Fruit fly (Drosophila melanogaster) whole organism, pupa: ENCODE results near the gene Nlg4.

Experiments
- CG10348 ChIP-seq: fragments of 200-800 bp; sonication (Bioruptor generic); IDR thresholded peaks from 2 replicates; pipeline ENCODE4 v1.3.6; 2022; ENCODE audit warnings: missing biosample characterization, missing genetic modification characterization
- CG12605 ChIP-seq: fragments of 200-800 bp; sonication (Bioruptor generic); IDR thresholded peaks from 2 replicates; pipeline ENCODE4 v1.3.6; 2022; ENCODE audit warnings: missing biosample characterization, missing genetic modification characterization
- CG13204 ChIP-seq: fragments of 200-800 bp; sonication (Bioruptor generic); optimal IDR thresholded peaks from 2 replicates; lab custom pipeline; 2018; ENCODE audit warnings: missing biosample characterization, mild to moderate bottlenecking, missing genetic modification characterization, moderate library complexity
- CG14655 ChIP-seq: fragments of 200-800 bp; sonication (Bioruptor generic); optimal IDR thresholded peaks from 3 replicates; lab custom pipeline; 2017; ENCODE audit warnings: mild to moderate bottlenecking, missing biosample characterization, missing genetic modification reagents, missing genetic modification characterization
- CG15710 ChIP-seq: fragments of 200-800 bp; sonication (Bioruptor generic); optimal IDR thresholded peaks from 2 replicates; lab custom pipeline; 2018; ENCODE audit warnings: missing biosample characterization, mild to moderate bottlenecking, missing genetic modification characterization, moderate library complexity
- CG17806 ChIP-seq: fragments of 200-800 bp; sonication (Bioruptor generic); optimal IDR thresholded peaks from 2 replicates; lab custom pipeline; 2018; ENCODE audit warnings: missing biosample characterization, mild to moderate bottlenecking, missing genetic modification characterization, moderate library complexity
- CG32121 ChIP-seq: fragments of 200-800 bp; sonication (Bioruptor generic); IDR thresholded peaks from 2 replicates; pipeline ENCODE4 v1.3.6; 2022; ENCODE audit warnings: missing biosample characterization, missing genetic modification characterization
- CG34367 ChIP-seq: fragments of 200-800 bp; sonication (Bioruptor generic); optimal IDR thresholded peaks from 2 replicates; lab custom pipeline; 2018; ENCODE audit warnings: missing biosample characterization, mild to moderate bottlenecking, missing genetic modification characterization
- CG4496 ChIP-seq: fragments of 200-800 bp; sonication (Bioruptor generic); IDR thresholded peaks from 3 replicates; pipeline ENCODE4 v1.3.6; 2022; ENCODE audit warnings: missing biosample characterization, missing genetic modification characterization
- CG8159 ChIP-seq: fragments of 200-800 bp; sonication (Bioruptor generic); optimal IDR thresholded peaks from 3 replicates; lab custom pipeline; 2018; ENCODE audit warnings: missing biosample characterization, mild to moderate bottlenecking, missing genetic modification characterization, moderate library complexity
- CG8301 ChIP-seq: fragments of 200-800 bp; sonication (Bioruptor generic); optimal IDR thresholded peaks from 2 replicates; lab custom pipeline; 2018; ENCODE audit warnings: missing biosample characterization, mild to moderate bottlenecking, missing genetic modification characterization
- CG9948 ChIP-seq: fragments of 200-800 bp; sonication (Bioruptor generic); optimal IDR thresholded peaks from 2 replicates; lab custom pipeline; 2018; ENCODE audit warnings: missing biosample characterization, mild to moderate bottlenecking, missing genetic modification characterization, moderate library complexity
- D1 ChIP-seq: fragments of 200-800 bp; sonication (Bioruptor generic); optimal IDR thresholded peaks from 2 replicates; lab custom pipeline; 2018; ENCODE audit warnings: missing biosample characterization, mild to moderate bottlenecking, missing genetic modification characterization, moderate library complexity
- EcR ChIP-seq: fragments of 200-800 bp; sonication (Bioruptor generic); optimal IDR thresholded peaks from 3 replicates; lab custom pipeline; 2019; ENCODE audit warnings: missing biosample characterization, missing genetic modification characterization, mild to moderate bottlenecking, moderate library complexity, missing genetic modification reagents
- Ets98B ChIP-seq: fragments of 200-800 bp; sonication (Bioruptor generic); IDR thresholded peaks from 2 replicates; pipeline ENCODE4 v1.3.6; 2022; ENCODE audit warnings: missing biosample characterization, missing genetic modification characterization
- Pif1A ChIP-seq: fragments of 200-800 bp; sonication (Bioruptor generic); optimal IDR thresholded peaks from 3 replicates; lab custom pipeline; 2016; ENCODE audit warnings: missing biosample characterization, missing genetic modification characterization
- Pif1B ChIP-seq: fragments of 200-800 bp; sonication (Bioruptor generic); optimal IDR thresholded peaks from 3 replicates; lab custom pipeline; 2016; ENCODE audit warnings: missing biosample characterization, missing genetic modification characterization
- Snoo ChIP-seq: fragments of 200-800 bp; sonication (Bioruptor generic); optimal IDR thresholded peaks from 3 replicates; lab custom pipeline; 2017; ENCODE audit warnings: missing biosample characterization, mild to moderate bottlenecking, missing genetic modification characterization, inconsistent platforms
- fd96Ca ChIP-seq: fragments of 200-800 bp; sonication (Bioruptor generic); IDR thresholded peaks from 3 replicates; pipeline ENCODE4 v1.3.6; 2022; ENCODE audit warnings: missing biosample characterization, missing genetic modification characterization
- gl ChIP-seq: fragments of 200-800 bp; sonication (Bioruptor generic); optimal IDR thresholded peaks from 2 replicates; lab custom pipeline; 2018; ENCODE audit warnings: missing biosample characterization, mild to moderate bottlenecking, missing genetic modification characterization
- rn ChIP-seq: fragments of 200-800 bp; sonication (Bioruptor generic); IDR thresholded peaks from 2 replicates; pipeline ENCODE4 v1.3.6; 2022; ENCODE audit warnings: missing biosample characterization, missing genetic modification characterization

Gene Nlg4

DNA sequence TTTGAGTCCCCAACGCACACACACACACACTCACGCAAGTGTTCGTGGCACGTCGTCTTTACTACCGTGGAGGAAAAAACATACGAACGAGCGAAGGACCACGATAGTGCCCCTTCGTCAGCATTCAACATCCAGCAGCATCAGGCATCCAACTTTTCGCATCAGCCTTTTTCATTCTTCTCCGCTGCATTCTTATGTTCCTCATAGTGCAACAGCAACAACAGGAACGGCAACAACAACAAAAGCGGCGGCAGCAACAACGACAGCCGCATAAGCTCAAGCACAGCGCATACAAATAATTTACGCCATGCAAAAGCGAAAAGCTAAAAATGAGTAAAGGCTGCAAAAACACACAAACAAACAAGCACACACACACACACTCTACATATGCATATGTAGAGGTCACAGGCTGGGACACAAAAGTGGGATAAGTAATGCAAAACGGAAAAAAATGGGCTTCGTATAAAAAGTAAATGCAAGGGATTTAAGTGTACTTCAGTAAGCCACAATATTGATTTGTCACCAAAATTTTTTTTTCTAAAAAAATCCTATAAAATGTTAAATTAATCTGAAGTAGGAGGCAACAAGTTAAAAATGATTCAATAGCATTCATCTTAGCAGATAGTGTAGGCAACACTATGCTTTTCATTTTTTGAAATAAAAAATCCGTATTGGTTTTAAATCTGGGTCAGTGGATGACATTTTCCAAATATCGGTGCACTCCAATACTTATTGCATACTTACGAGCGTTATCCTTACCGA, 78.3 kb downstream of the Nlg4 start:
- TF ChIP-seq CG9948 (tag; lab: Kevin White, UChicago) (peak; percentile 56), CG8159 (tag; lab: Kevin White, UChicago) (peak; percentile 61), CG4496 (GFP tag; lab: Robert Waterston, UW) (peak; percentile 28; the same call in 1 of the 3 replicates), Ets98B (peak; percentile 53; the same call in 1 of the 2 replicates), CG8301 (peak; percentile 33), CG10348 (no peak), CG13204 (peak; percentile 26), fd96Ca (GFP tag; lab: Robert Waterston, UW) (peak; percentile 38; the same call in 2 of the 3 replicates), CG32121 (GFP tag; lab: Robert Waterston, UW) (no peak), CG34367 (tag; lab: Kevin White, UChicago) (peak; percentile 21), CG12605 (GFP tag; lab: Robert Waterston, UW) (no peak), CG14655 (GFP tag; lab: Kevin White, UChicago) (peak; percentile 77), CG15710 (tag; lab: Kevin White, UChicago) (peak; percentile 46), rn (GFP tag; lab: Robert Waterston, UW) (no peak), CG17806 (peak; percentile 24), gl (tag; lab: Kevin White, UChicago) (no peak), EcR (GFP tag; lab: Kevin White, UChicago) (peak; percentile 79), Pif1A (peak; percentile 41), Snoo (tag; lab: Kevin White, UChicago) (peak; percentile 24), D1 (tag; lab: Kevin White, UChicago) (no peak), Pif1B (GFP tag; lab: Kevin White, UChicago) (no peak)
- TF ChIP-seq, all 21 proteins: peak for 14

DNA sequence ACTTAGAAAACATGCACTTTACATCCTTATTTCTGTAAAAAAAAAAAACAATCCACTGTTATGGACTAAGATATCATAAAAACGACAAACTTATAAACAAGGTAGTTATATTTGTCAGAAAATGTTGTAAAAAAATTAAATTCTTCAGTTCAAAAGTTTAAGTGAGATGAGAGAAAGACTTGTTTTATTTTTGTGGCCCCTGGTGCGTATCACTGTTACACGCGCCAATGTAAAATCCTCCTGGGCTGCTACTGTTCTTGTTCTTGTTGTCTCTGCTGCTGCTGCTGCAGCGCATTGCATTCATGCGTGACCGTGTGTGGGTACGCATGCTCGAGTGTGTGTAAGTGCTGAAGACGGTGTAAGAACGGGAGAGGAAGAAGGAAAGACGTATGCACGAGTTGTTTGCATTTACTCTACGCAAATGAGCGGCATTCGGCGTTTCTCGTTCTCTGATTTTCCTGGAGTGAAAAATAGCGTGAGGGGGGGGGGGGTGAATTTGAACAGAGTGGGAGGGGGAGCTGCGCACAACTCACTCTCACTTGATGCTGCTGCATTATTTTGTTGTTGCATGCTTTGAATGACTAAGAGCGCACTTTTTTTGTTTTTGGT, 79.0 kb downstream of the Nlg4 start:
- TF ChIP-seq CG9948 (tag; lab: Kevin White, UChicago) (no peak), CG8159 (tag; lab: Kevin White, UChicago) (peak; percentile 26), CG32121 (GFP tag; lab: Robert Waterston, UW) (0 out of 2 replicates have a peak, but pooled peaks have one; percentile 8), EcR (GFP tag; lab: Kevin White, UChicago) (no peak), CG12605 (GFP tag; lab: Robert Waterston, UW) (no peak; the same call in 1 of the 2 replicates), CG14655 (GFP tag; lab: Kevin White, UChicago) (peak; percentile 44), CG8301 (no peak), Ets98B (peak; percentile 4; the same call in 1 of the 2 replicates), Snoo (tag; lab: Kevin White, UChicago) (no peak), CG34367 (tag; lab: Kevin White, UChicago) (no peak), CG15710 (tag; lab: Kevin White, UChicago) (peak; percentile 17), gl (tag; lab: Kevin White, UChicago) (no peak), CG10348 (no peak), CG13204 (peak; percentile 47), fd96Ca (GFP tag; lab: Robert Waterston, UW) (peak; percentile 40; the same call in 1 of the 3 replicates)

DNA sequence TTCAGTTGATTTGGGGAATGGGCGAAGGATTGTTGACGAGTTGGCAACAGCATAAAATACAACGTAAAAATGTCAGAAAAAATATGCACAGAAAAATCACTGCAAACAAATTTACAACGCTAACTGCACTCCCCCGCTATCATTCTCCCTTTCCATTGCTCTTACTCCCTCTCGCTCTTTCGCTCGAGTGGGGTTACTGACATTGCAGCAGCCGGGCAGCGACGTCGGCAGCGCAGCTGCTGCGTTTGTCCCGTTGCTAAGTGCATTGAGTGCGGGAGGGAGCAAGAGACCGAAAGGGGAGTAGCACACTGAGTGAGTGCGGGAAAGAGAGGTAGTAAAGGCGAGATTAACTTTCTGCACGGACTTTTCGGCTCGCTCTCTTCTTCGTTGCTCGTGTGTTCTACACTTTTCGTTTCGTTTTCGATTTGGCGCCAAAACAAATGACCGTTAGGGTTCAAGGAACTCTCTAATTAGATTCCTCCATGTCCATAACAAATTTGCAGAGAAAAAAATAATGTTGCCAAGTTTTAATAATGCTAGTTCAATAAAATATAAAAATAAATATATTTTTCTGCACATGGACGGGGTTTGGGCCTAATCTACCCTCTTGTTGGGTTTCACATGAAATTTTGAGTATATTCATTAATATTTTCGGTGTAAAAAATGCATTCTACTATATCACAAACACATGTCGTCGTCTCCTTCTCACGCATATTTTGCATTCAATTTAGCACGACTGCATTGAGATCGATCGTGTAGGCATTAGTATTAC, 79.7 kb downstream of the Nlg4 start:
- TF ChIP-seq CG9948 (tag; lab: Kevin White, UChicago) (peak; percentile 72), Snoo (tag; lab: Kevin White, UChicago) (peak; percentile 3), CG12605 (GFP tag; lab: Robert Waterston, UW) (peak; percentile 65; the same call in 1 of the 2 replicates), fd96Ca (GFP tag; lab: Robert Waterston, UW) (peak; percentile 45; the same call in 1 of the 3 replicates), CG17806 (peak; percentile 68), CG13204 (peak; percentile 27), EcR (GFP tag; lab: Kevin White, UChicago) (peak; percentile 99), Pif1A (peak; percentile 67), CG34367 (tag; lab: Kevin White, UChicago) (peak; percentile 53), rn (GFP tag; lab: Robert Waterston, UW) (peak; percentile 31; the same call in 1 of the 2 replicates), Ets98B (peak; percentile 76), CG10348 (0 out of 2 replicates have a peak, but pooled peaks have one; percentile 31), CG4496 (GFP tag; lab: Robert Waterston, UW) (peak; percentile 85), Pif1B (GFP tag; lab: Kevin White, UChicago) (peak; percentile 67), gl (tag; lab: Kevin White, UChicago) (no peak), CG15710 (tag; lab: Kevin White, UChicago) (peak; percentile 37), D1 (tag; lab: Kevin White, UChicago) (no peak), CG14655 (GFP tag; lab: Kevin White, UChicago) (peak; percentile 87), CG8159 (tag; lab: Kevin White, UChicago) (peak; percentile 64), CG8301 (peak; percentile 81), CG32121 (GFP tag; lab: Robert Waterston, UW) (peak; percentile 44; the same call in 1 of the 2 replicates)

DNA sequence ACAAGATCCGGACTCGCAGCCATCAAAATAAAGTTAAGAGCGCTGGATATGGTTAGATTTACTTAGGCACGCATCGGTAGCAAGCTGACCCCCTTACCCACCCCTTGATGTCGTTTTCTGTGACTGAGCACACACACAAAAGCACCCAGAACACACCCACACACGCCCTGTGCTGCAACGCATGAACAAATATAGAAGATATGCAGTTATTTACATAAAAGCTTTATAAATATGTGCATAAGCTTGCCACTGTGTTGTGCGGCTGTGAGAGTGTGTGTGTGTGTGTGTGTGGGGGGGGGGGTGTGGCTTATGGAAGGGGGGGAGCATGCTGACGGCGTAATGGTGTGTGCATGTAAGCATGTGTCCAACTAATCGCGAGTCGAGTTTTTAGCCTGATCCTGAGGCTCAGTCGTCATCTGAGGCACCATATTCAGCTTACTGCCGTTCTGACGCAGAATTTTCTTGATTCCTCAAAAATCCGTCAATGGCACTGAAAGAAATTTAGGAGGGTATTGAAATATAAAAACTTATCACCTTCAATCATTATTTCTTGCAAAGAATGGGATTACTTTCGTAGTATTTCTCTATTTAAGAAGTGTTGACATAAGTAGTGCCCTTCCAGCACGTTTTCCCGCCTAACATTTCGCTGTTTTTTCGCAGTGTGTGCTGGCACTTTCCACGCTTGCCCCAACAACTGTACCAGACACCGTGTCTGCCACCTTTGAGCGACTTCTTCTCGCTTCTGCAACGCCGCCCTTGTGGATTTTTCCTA, 81.3 kb downstream of the Nlg4 start:
- TF ChIP-seq CG15710 (tag; lab: Kevin White, UChicago) = peak; percentile 58
- TF ChIP-seq CG12605 (GFP tag; lab: Robert Waterston, UW) = peak; percentile 60; the same call in 1 of the 2 replicates
- peak; percentile 27 for TF ChIP-seq Pif1B (GFP tag; lab: Kevin White, UChicago)
- no peak for TF ChIP-seq EcR (GFP tag; lab: Kevin White, UChicago)
- no peak for TF ChIP-seq CG10348
- peak; percentile 56 for TF ChIP-seq CG34367 (tag; lab: Kevin White, UChicago)
- TF ChIP-seq D1 (tag; lab: Kevin White, UChicago) = no peak
- peak; percentile 32 for TF ChIP-seq Snoo (tag; lab: Kevin White, UChicago)
- TF ChIP-seq rn (GFP tag; lab: Robert Waterston, UW) = no peak
- peak; percentile 77 for TF ChIP-seq CG4496 (GFP tag; lab: Robert Waterston, UW)
- peak; percentile 79 for TF ChIP-seq CG14655 (GFP tag; lab: Kevin White, UChicago)
- peak; percentile 69 for TF ChIP-seq CG8159 (tag; lab: Kevin White, UChicago)
- TF ChIP-seq CG9948 (tag; lab: Kevin White, UChicago) = peak; percentile 68
- TF ChIP-seq CG17806 = peak; percentile 68
- peak; percentile 44 for TF ChIP-seq Ets98B
- no peak for TF ChIP-seq gl (tag; lab: Kevin White, UChicago)
- TF ChIP-seq CG8301 = peak; percentile 77
- peak; percentile 11 for TF ChIP-seq CG13204
- no peak; the same call in 1 of the 2 replicates for TF ChIP-seq CG32121 (GFP tag; lab: Robert Waterston, UW)
- peak; percentile 47 for TF ChIP-seq Pif1A
- TF ChIP-seq fd96Ca (GFP tag; lab: Robert Waterston, UW) = peak; percentile 71; the same call in 2 of the 3 replicates
